2 worm cellular contexts compared by ENCODE assay signal in genomic region chrX:11199833-11200232, ce11.
TF ChIP-seq lines count a peak whose summit lies in the region.
"Not testable (repeated sequence)": the region's sequence is repeated elsewhere in the genome, so short reads cannot be mapped to it uniquely, and the experiment has no call there.

No protein-coding gene starts in this region.

TF ChIP-seq in whole organism, L4 larva, 104 proteins besides CTCF, POLR2A, EP300 and RAD21:
- 0 out of 2 replicates have a peak, but pooled peaks have one; percentile 14 for TF ChIP-seq pha-4 (GFP tag; IDR thresholded peaks at IDR 0.05; lab: Robert Waterston, UW)
- TF ChIP-seq pha-4 (tag; optimal IDR thresholded peaks at IDR 0.05; lab: Kevin White, UChicago), result not testable (repeated sequence)
- TF ChIP-seq lim-7 (GFP tag; IDR thresholded peaks at IDR 0.05; lab: Robert Waterston, UW), result 0 out of 2 replicates have a peak, but pooled peaks have one; percentile 17
- 0 out of 2 replicates have a peak, but pooled peaks have one; percentile 39 for TF ChIP-seq tag-97 (GFP tag; IDR thresholded peaks at IDR 0.05; lab: Robert Waterston, UW)
- peak; percentile 95 for TF ChIP-seq set-16 (GFP tag; IDR thresholded peaks at IDR 0.05; lab: Robert Waterston, UW)
TF ChIP-seq in whole organism, L4 larva: peak in this region for 4; not testable (repeated sequence) for 100.

TF ChIP-seq in whole organism, young adult, 124 proteins besides CTCF, POLR2A, EP300 and RAD21:
- TF ChIP-seq egrh-3 (GFP tag; IDR thresholded peaks at IDR 0.05; lab: Robert Waterston, UW), result peak; percentile 85; the same call in 1 of the 2 replicates
- peak; percentile 68; the same call in 1 of the 2 replicates for TF ChIP-seq zfh-2 (GFP tag; conservative IDR thresholded peaks at IDR 0.05; lab: Robert Waterston, UW)
- 0 out of 2 replicates have a peak, but pooled peaks have one; percentile 51 for TF ChIP-seq ztf-28 (GFP tag; IDR thresholded peaks at IDR 0.05; lab: Robert Waterston, UW)
